Worm (Caenorhabditis elegans) whole organism, L3 larva: ENCODE results near the gene fbxb-76.

Experiments used
- elt-1 ChIP-seq: fragments of 150-350 bp; optimal IDR thresholded peaks from 2 replicates; lab custom pipeline; 2014; ENCODE audit warnings: missing biosample characterization, missing genetic modification characterization
- fos-1 ChIP-seq: fragments of 150-350 bp; optimal IDR thresholded peaks from 2 replicates; lab custom pipeline; 2014; ENCODE audit warnings: missing biosample characterization, missing genetic modification characterization
- lin-39 ChIP-seq: fragments of 150-350 bp; optimal IDR thresholded peaks from 2 replicates; lab custom pipeline; 2018; ENCODE audit warnings: missing biosample characterization, missing genetic modification reagents, missing genetic modification characterization

- no peak for TF ChIP-seq elt-1 (tag; lab: Kevin White, UChicago)
- no peak for TF ChIP-seq lin-39 (tag; lab: Kevin White, UChicago)
- TF ChIP-seq fos-1 (tag; lab: Kevin White, UChicago) = no peak
Measured at ce11 chrIV:11340735-11341443, 38.3 kb downstream of the fbxb-76 start.
